Worm (Caenorhabditis elegans) whole organism, L4 larva: ENCODE results near the gene srz-6.

Experiments used
- F10B5.3 ChIP-seq: sonication (generic microtip); optimal IDR thresholded peaks from 2 replicates; lab custom pipeline; 2016; ENCODE audit warnings: mild to moderate bottlenecking, missing genetic modification characterization, missing compliant biosample characterization
- F26F4.8 ChIP-seq: fragments of 200-800 bp; sonication (Bioruptor generic); conservative IDR thresholded peaks from 2 replicates; pipeline ENCODE4 v1.3.6; 2022; ENCODE audit warnings: missing genetic modification characterization, missing compliant biosample characterization
- F44E2.7 ChIP-seq: fragments of 200-800 bp; sonication (Bioruptor generic); IDR thresholded peaks from 2 replicates; pipeline ENCODE4 v2.1.2; 2022; ENCODE audit warnings: missing genetic modification characterization, missing compliant biosample characterization
- R02D3.7 ChIP-seq: fragments of 150-350 bp; sonication (generic microtip); optimal IDR thresholded peaks from 3 replicates; lab custom pipeline; 2014; ENCODE audit warnings: missing biosample characterization, missing genetic modification characterization
- T26A8.4 ChIP-seq: fragments of 200-800 bp; sonication (Bioruptor generic); IDR thresholded peaks from 2 replicates; pipeline ENCODE4 v1.3.6; 2022; ENCODE audit warnings: missing genetic modification characterization, missing compliant biosample characterization
- Y105C5A.15 ChIP-seq: fragments of 200-800 bp; sonication (Bioruptor generic); IDR thresholded peaks from 2 replicates; pipeline ENCODE4 v1.3.6; 2022; ENCODE audit warnings: missing genetic modification characterization, missing compliant biosample characterization
- Y48G9A.11 ChIP-seq: fragments of 200-800 bp; sonication (Bioruptor generic); IDR thresholded peaks from 2 replicates; pipeline ENCODE4 v1.3.6; 2022; ENCODE audit warnings: missing genetic modification reagents, missing genetic modification characterization, missing compliant biosample characterization
- Y75B8A.6 ChIP-seq: fragments of 200-800 bp; sonication (Bioruptor generic); IDR thresholded peaks from 2 replicates; pipeline ENCODE4 v1.3.6; 2022; ENCODE audit warnings: missing genetic modification reagents, missing genetic modification characterization, missing compliant biosample characterization
- ama-1 ChIP-seq: fragments of 150-350 bp; optimal IDR thresholded peaks from 2 replicates; lab custom pipeline; 2014; ENCODE audit warnings: inconsistent platforms, mixed read lengths
- attf-4 ChIP-seq: sonication (generic microtip); optimal IDR thresholded peaks from 3 replicates; lab custom pipeline; 2017; ENCODE audit warnings: missing biosample characterization, missing genetic modification characterization
- ceh-20 ChIP-seq: fragments of 200-800 bp; sonication (Bioruptor generic); IDR thresholded peaks from 2 replicates; pipeline ENCODE4 v1.3.6; 2022; ENCODE audit warnings: missing genetic modification reagents, missing genetic modification characterization, missing compliant biosample characterization
- ceh-32 ChIP-seq: sonication (generic microtip); optimal IDR thresholded peaks from 2 replicates; lab custom pipeline; 2016; ENCODE audit warnings: mild to moderate bottlenecking, missing genetic modification characterization, missing compliant biosample characterization; ENCODE audit not compliant: poor library complexity
- ceh-44 ChIP-seq: fragments of 200-800 bp; sonication (Bioruptor generic); IDR thresholded peaks from 2 replicates; pipeline ENCODE4 v1.3.6; 2022; ENCODE audit warnings: missing genetic modification reagents, missing genetic modification characterization, missing compliant biosample characterization
- ceh-62 ChIP-seq: sonication (generic microtip); optimal IDR thresholded peaks from 2 replicates; lab custom pipeline; 2017; ENCODE audit warnings: missing biosample characterization, missing genetic modification characterization
- ces-1 ChIP-seq: fragments of 150-350 bp; sonication (generic microtip); optimal IDR thresholded peaks from 4 replicates; lab custom pipeline; 2014; ENCODE audit warnings: missing biosample characterization, missing genetic modification reagents, missing genetic modification characterization
- ctbp-1 ChIP-seq: fragments of 200-800 bp; sonication (Bioruptor generic); IDR thresholded peaks from 2 replicates; pipeline ENCODE4 v1.3.6; 2022; ENCODE audit warnings: missing genetic modification reagents, missing genetic modification characterization, missing compliant biosample characterization
- daf-12 ChIP-seq: fragments of 150-350 bp; optimal IDR thresholded peaks from 2 replicates; lab custom pipeline; 2014; ENCODE audit warnings: missing biosample characterization, missing genetic modification reagents, missing genetic modification characterization
- daf-16 ChIP-seq, 3 experiments: sonication (generic microtip); optimal IDR thresholded peaks; 2 replicates each; lab custom pipeline; 2016 to 2017; ENCODE audit warnings: missing genetic modification characterization in 3 of 3, missing genetic modification reagents in 3 of 3, mild to moderate bottlenecking in 2 of 3, missing compliant biosample characterization in 2 of 3, missing biosample characterization in 1 of 3, moderate library complexity in 1 of 3
- daf-19 ChIP-seq: fragments of 200-800 bp; sonication (Bioruptor generic); conservative IDR thresholded peaks from 2 replicates; pipeline ENCODE4 v1.3.6; 2022; ENCODE audit warnings: missing genetic modification characterization, missing compliant biosample characterization
- daf-8 ChIP-seq: fragments of 200-800 bp; sonication (Bioruptor generic); IDR thresholded peaks from 2 replicates; pipeline ENCODE4 v1.3.6; 2022; ENCODE audit warnings: missing genetic modification characterization, missing compliant biosample characterization
- dmd-9 ChIP-seq: fragments of 200-800 bp; sonication (Bioruptor generic); IDR thresholded peaks from 2 replicates; pipeline ENCODE4 v1.3.6; 2022; ENCODE audit warnings: missing genetic modification reagents, missing genetic modification characterization, missing compliant biosample characterization
- duxl-1 ChIP-seq: sonication (generic microtip); optimal IDR thresholded peaks from 2 replicates; lab custom pipeline; 2016; ENCODE audit warnings: mild to moderate bottlenecking, missing genetic modification characterization, moderate library complexity, missing compliant biosample characterization; ENCODE audit not compliant: poor library complexity
- hif-1 ChIP-seq, 2 experiments: sonication (generic microtip); optimal IDR thresholded peaks; 2 replicates each; lab custom pipeline; 2016 to 2017; ENCODE audit warnings: missing compliant biosample characterization in 2 of 2, missing genetic modification characterization in 2 of 2, missing genetic modification reagents in 2 of 2, missing genotype in 2 of 2, mild to moderate bottlenecking in 1 of 2
- jun-1 ChIP-seq: fragments of 150-350 bp; optimal IDR thresholded peaks from 2 replicates; lab custom pipeline; 2014; ENCODE audit warnings: missing biosample characterization, missing genetic modification reagents, missing genetic modification characterization
- lin-1 ChIP-seq: fragments of 200-800 bp; sonication (Bioruptor generic); IDR thresholded peaks from 2 replicates; pipeline ENCODE4 v1.3.6; 2022; ENCODE audit warnings: missing genetic modification reagents, missing genetic modification characterization, missing compliant biosample characterization
- lin-15B ChIP-seq: fragments of 150-350 bp; sonication (generic microtip); optimal IDR thresholded peaks from 3 replicates; lab custom pipeline; 2014; ENCODE audit warnings: missing biosample characterization, missing genetic modification characterization
- lir-3 ChIP-seq: sonication (generic microtip); optimal IDR thresholded peaks from 2 replicates; lab custom pipeline; 2016; ENCODE audit warnings: mild to moderate bottlenecking, missing genetic modification characterization, missing compliant biosample characterization
- madf-5 ChIP-seq, 2 experiments: fragments of 200-800 bp; sonication (Bioruptor generic); IDR thresholded peaks; 2 replicates each; pipeline ENCODE4 v1.3.6; 2022; ENCODE audit warnings: missing compliant biosample characterization in 2 of 2, missing genetic modification characterization in 2 of 2
- mdl-1 ChIP-seq, 2 experiments: fragments of 150-350 bp in 1 of 2; sonication (generic microtip) in 1 of 2; optimal IDR thresholded peaks; 2 replicates each; lab custom pipeline; 2014 to 2017; ENCODE audit warnings: missing biosample characterization in 2 of 2, missing genetic modification characterization in 2 of 2
- mep-1 ChIP-seq: fragments of 150-350 bp; sonication (generic microtip); optimal IDR thresholded peaks from 3 replicates; lab custom pipeline; 2014; ENCODE audit warnings: missing biosample characterization, missing genetic modification characterization
- mxl-2 ChIP-seq: fragments of 200-800 bp; sonication (Bioruptor generic); conservative IDR thresholded peaks from 2 replicates; pipeline ENCODE4 v1.3.6; 2022; ENCODE audit warnings: missing genetic modification reagents, missing genetic modification characterization, missing compliant biosample characterization
- nhr-10 ChIP-seq: fragments of 150-350 bp; optimal IDR thresholded peaks from 2 replicates; lab custom pipeline; 2014; ENCODE audit warnings: missing biosample characterization, missing genetic modification characterization
- nhr-237 ChIP-seq: sonication (generic microtip); optimal IDR thresholded peaks from 2 replicates; lab custom pipeline; 2017; ENCODE audit warnings: missing biosample characterization, missing genetic modification characterization
- nhr-42 ChIP-seq: fragments of 200-800 bp; sonication (Bioruptor generic); IDR thresholded peaks from 2 replicates; pipeline ENCODE4 v1.3.6; 2022; ENCODE audit warnings: missing genetic modification characterization, missing compliant biosample characterization
- nhr-48 ChIP-seq: sonication (generic microtip); optimal IDR thresholded peaks from 2 replicates; lab custom pipeline; 2016; ENCODE audit warnings: mild to moderate bottlenecking, missing genetic modification characterization, missing compliant biosample characterization
- nhr-6 ChIP-seq: fragments of 150-350 bp; optimal IDR thresholded peaks from 2 replicates; lab custom pipeline; 2014; ENCODE audit warnings: missing biosample characterization, missing genetic modification characterization
- nhr-77 ChIP-seq: fragments of 150-350 bp; optimal IDR thresholded peaks from 2 replicates; lab custom pipeline; 2014; ENCODE audit warnings: missing biosample characterization, missing genetic modification characterization
- php-3 ChIP-seq: fragments of 200-800 bp; sonication (Bioruptor generic); IDR thresholded peaks from 2 replicates; pipeline ENCODE4 v1.3.6; 2022; ENCODE audit warnings: missing genetic modification reagents, missing genetic modification characterization, missing compliant biosample characterization
- pqm-1 ChIP-seq: sonication (generic microtip); optimal IDR thresholded peaks from 2 replicates; lab custom pipeline; 2017; ENCODE audit warnings: missing biosample characterization, missing genetic modification characterization
- saeg-2 ChIP-seq: fragments of 200-800 bp; sonication (Bioruptor generic); IDR thresholded peaks from 2 replicates; pipeline ENCODE4 v1.3.6; 2022; ENCODE audit warnings: missing genetic modification reagents, missing genetic modification characterization, missing compliant biosample characterization
- set-16 ChIP-seq: fragments of 200-800 bp; sonication (Bioruptor generic); IDR thresholded peaks from 2 replicates; pipeline ENCODE4 v1.3.6; 2022; ENCODE audit warnings: missing genetic modification reagents, missing genetic modification characterization, missing compliant biosample characterization
- skn-1 ChIP-seq: fragments of 150-350 bp; optimal IDR thresholded peaks from 2 replicates; lab custom pipeline; 2014; ENCODE audit warnings: missing biosample characterization, missing genetic modification characterization
- snpc-1.2 ChIP-seq: fragments of 200-800 bp; sonication (Bioruptor generic); IDR thresholded peaks from 2 replicates; pipeline ENCODE4 v1.3.6; 2022; ENCODE audit warnings: missing genetic modification reagents, missing genetic modification characterization, missing compliant biosample characterization
- spr-3 ChIP-seq: fragments of 200-800 bp; sonication (Bioruptor generic); optimal IDR thresholded peaks from 2 replicates; lab custom pipeline; 2018; ENCODE audit warnings: mild to moderate bottlenecking, missing genetic modification characterization, missing compliant biosample characterization
- tag-97 ChIP-seq: fragments of 200-800 bp; sonication (Bioruptor generic); IDR thresholded peaks from 2 replicates; pipeline ENCODE4 v1.3.6; 2022; ENCODE audit warnings: missing genetic modification characterization, missing compliant biosample characterization
- tra-1 ChIP-seq: fragments of 200-800 bp; sonication (Bioruptor generic); IDR thresholded peaks from 2 replicates; pipeline ENCODE4 v1.3.6; 2022; ENCODE audit warnings: missing genetic modification reagents, missing genetic modification characterization, missing compliant biosample characterization
- unc-39 ChIP-seq: sonication (generic microtip); optimal IDR thresholded peaks from 2 replicates; lab custom pipeline; 2017; ENCODE audit warnings: missing biosample characterization, missing genetic modification characterization
- zfp-2 ChIP-seq: sonication (generic microtip); optimal IDR thresholded peaks from 2 replicates; lab custom pipeline; 2016; ENCODE audit warnings: mild to moderate bottlenecking, missing genetic modification characterization, missing compliant biosample characterization
- zfp-3 ChIP-seq: fragments of 200-800 bp; sonication (Bioruptor generic); conservative IDR thresholded peaks from 2 replicates; pipeline ENCODE4 v1.3.6; 2022; ENCODE audit warnings: missing genetic modification reagents, missing genetic modification characterization, missing compliant biosample characterization
- zip-11 ChIP-seq: fragments of 200-800 bp; sonication (Bioruptor generic); IDR thresholded peaks from 2 replicates; pipeline ENCODE4 v1.3.6; 2022; ENCODE audit warnings: missing genetic modification characterization, missing compliant biosample characterization
- zip-2 ChIP-seq: fragments of 150-350 bp; optimal IDR thresholded peaks from 2 replicates; lab custom pipeline; 2014; ENCODE audit warnings: missing biosample characterization, missing genetic modification characterization
- ztf-11 ChIP-seq: fragments of 150-350 bp; optimal IDR thresholded peaks from 2 replicates; lab custom pipeline; 2014; ENCODE audit warnings: missing biosample characterization, missing genetic modification characterization
- ztf-7 ChIP-seq: fragments of 150-350 bp; optimal IDR thresholded peaks from 2 replicates; lab custom pipeline; 2014; ENCODE audit warnings: missing biosample characterization, missing genetic modification characterization

srz-6 gene

ce11 chrII:12459422-12459821 lies 32.6 kb upstream of the srz-6 start, which contains the start of gene tag-281 (continued):
- peak; percentile 43 for TF ChIP-seq lin-15B (tag; lab: Kevin White, UChicago)
- TF ChIP-seq lir-3 (tag; lab: Kevin White, UChicago): no peak
- no peak for TF ChIP-seq ztf-7
- no peak for TF ChIP-seq daf-16 (GFP tag; optimal IDR thresholded peaks at IDR 0.05; lab: Kevin White, UChicago)
- no peak for TF ChIP-seq daf-16 (tag; optimal IDR thresholded peaks at IDR 0.05; lab: Kevin White, UChicago)
- TF ChIP-seq F44E2.7 (GFP tag; lab: Robert Waterston, UW): no peak
- TF ChIP-seq nhr-48 (tag; lab: Kevin White, UChicago): no peak
- no peak for TF ChIP-seq Y48G9A.11 (GFP tag; lab: Robert Waterston, UW)
- peak; percentile 60; the same call in 1 of the 2 replicates for TF ChIP-seq zfp-3
- TF ChIP-seq tra-1 (GFP tag; lab: Robert Waterston, UW): no peak
- TF ChIP-seq nhr-10: no peak
- TF ChIP-seq skn-1 (tag; lab: Kevin White, UChicago): no peak
- TF ChIP-seq unc-39 (tag; lab: Kevin White, UChicago): no peak
- no peak for TF ChIP-seq Y105C5A.15 (GFP tag; lab: Robert Waterston, UW)
- TF ChIP-seq tag-97 (GFP tag; lab: Robert Waterston, UW): no peak
- TF ChIP-seq pqm-1 (tag; lab: Kevin White, UChicago): no peak
- no peak for TF ChIP-seq nhr-237 (tag; lab: Kevin White, UChicago)
- TF ChIP-seq madf-5 (GFP tag; IDR thresholded peaks at IDR 0.05; lab: Robert Waterston, UW): no peak
- TF ChIP-seq nhr-6 (tag; lab: Kevin White, UChicago): peak; percentile 68
- TF ChIP-seq zip-11 (GFP tag; lab: Robert Waterston, UW): no peak
- TF ChIP-seq attf-4: no peak
- TF ChIP-seq ceh-44 (GFP tag; lab: Robert Waterston, UW): no peak
- TF ChIP-seq nhr-42 (GFP tag; lab: Robert Waterston, UW): no peak
- TF ChIP-seq ztf-11 (tag; lab: Kevin White, UChicago): no peak
- TF ChIP-seq daf-19 (GFP tag; lab: Robert Waterston, UW): no peak
- no peak for TF ChIP-seq zip-2
- TF ChIP-seq hif-1 (tag; optimal IDR thresholded peaks at IDR 0.05; lab: Kevin White, UChicago): peak in 1 of 2 experiments; percentile 59
- peak; percentile 41; the same call in 1 of the 2 replicates for TF ChIP-seq T26A8.4 (GFP tag; lab: Robert Waterston, UW)
- TF ChIP-seq spr-3: no peak
- TF ChIP-seq ama-1: no peak
- no peak for TF ChIP-seq snpc-1.2 (GFP tag; lab: Robert Waterston, UW)
- no peak for TF ChIP-seq php-3 (GFP tag; lab: Robert Waterston, UW)
- no peak for TF ChIP-seq mep-1 (tag; lab: Kevin White, UChicago)
- no peak for TF ChIP-seq Y75B8A.6 (GFP tag; lab: Robert Waterston, UW)
- no peak for TF ChIP-seq saeg-2 (GFP tag; lab: Robert Waterston, UW)
- TF ChIP-seq zfp-2: no peak
- no peak for TF ChIP-seq ceh-20
- no peak for TF ChIP-seq ctbp-1 (GFP tag; lab: Robert Waterston, UW)
- TF ChIP-seq F26F4.8 (GFP tag; lab: Robert Waterston, UW): no peak
- TF ChIP-seq dmd-9: 0 out of 2 replicates have a peak, but pooled peaks have one; percentile 50
- no peak for TF ChIP-seq lin-1 (GFP tag; lab: Robert Waterston, UW)
- peak in 1 of 2 experiments; percentile 17 for TF ChIP-seq mdl-1 (tag; optimal IDR thresholded peaks at IDR 0.05; lab: Kevin White, UChicago)
- no peak for TF ChIP-seq set-16 (GFP tag; lab: Robert Waterston, UW)
- no peak for TF ChIP-seq ceh-62 (tag; lab: Kevin White, UChicago)
- TF ChIP-seq ces-1 (GFP tag; lab: Kevin White, UChicago): no peak
- TF ChIP-seq daf-8 (GFP tag; lab: Robert Waterston, UW): no peak
- TF ChIP-seq duxl-1 (tag; lab: Kevin White, UChicago): no peak
- no peak for TF ChIP-seq ceh-32 (tag; lab: Kevin White, UChicago)
- no peak for TF ChIP-seq mxl-2 (GFP tag; lab: Robert Waterston, UW)
- no peak for TF ChIP-seq F10B5.3 (tag; lab: Kevin White, UChicago)
- no peak for TF ChIP-seq nhr-77 (tag; lab: Kevin White, UChicago)
- TF ChIP-seq R02D3.7: no peak
- TF ChIP-seq jun-1 (tag; lab: Kevin White, UChicago): no peak
- no peak for TF ChIP-seq daf-12 (tag; lab: Kevin White, UChicago)
